Fruit fly (Drosophila melanogaster) whole organism, embryonic: Measurements from ENCODE around the gene IleRS-m.

Experiments
- Adf1 ChIP-seq: fragments of 200-800 bp; sonication (Bioruptor generic); IDR thresholded peaks from 2 replicates; pipeline ENCODE4 v1.3.6; 2022; ENCODE audit warnings: missing biosample characterization, missing genetic modification characterization
- Bteb2 ChIP-seq: fragments of 200-800 bp; sonication (Bioruptor generic); optimal IDR thresholded peaks from 2 replicates; lab custom pipeline; 2016; ENCODE audit warnings: missing biosample characterization, missing genetic modification characterization
- CG1024 ChIP-seq: fragments of 200-800 bp; sonication (Bioruptor generic); IDR thresholded peaks from 2 replicates; pipeline ENCODE4 v1.3.6; 2022; ENCODE audit warnings: missing biosample characterization, missing genetic modification characterization
- CG10321 ChIP-seq: fragments of 200-800 bp; sonication (Bioruptor generic); IDR thresholded peaks from 2 replicates; pipeline ENCODE4 v1.3.6; 2022; ENCODE audit warnings: missing biosample characterization, missing genetic modification characterization
- CG10431 ChIP-seq: fragments of 200-800 bp; sonication (Bioruptor generic); optimal IDR thresholded peaks from 3 replicates; lab custom pipeline; 2018; ENCODE audit warnings: missing biosample characterization, mild to moderate bottlenecking, missing genetic modification characterization
- CG14667 ChIP-seq: fragments of 200-800 bp; sonication (Bioruptor generic); IDR thresholded peaks from 2 replicates; pipeline ENCODE4 v1.3.6; 2022; ENCODE audit warnings: missing biosample characterization, missing genetic modification characterization
- CG15011 ChIP-seq: fragments of 200-800 bp; sonication (Bioruptor generic); optimal IDR thresholded peaks from 3 replicates; lab custom pipeline; 2018; ENCODE audit warnings: missing biosample characterization, mild to moderate bottlenecking, missing genetic modification characterization
- CG15601 ChIP-seq: fragments of 200-800 bp; sonication (Bioruptor generic); optimal IDR thresholded peaks from 3 replicates; lab custom pipeline; 2019; ENCODE audit warnings: missing biosample characterization, mild to moderate bottlenecking, missing genetic modification characterization, moderate library complexity
- CG1832 ChIP-seq: fragments of 200-800 bp; sonication (Bioruptor generic); optimal IDR thresholded peaks from 2 replicates; lab custom pipeline; 2017; ENCODE audit warnings: missing biosample characterization, mild to moderate bottlenecking, missing genetic modification characterization, inconsistent platforms
- CG2120 ChIP-seq: fragments of 200-800 bp; sonication (Bioruptor generic); optimal IDR thresholded peaks from 3 replicates; lab custom pipeline; 2016; ENCODE audit warnings: missing biosample characterization, missing genetic modification characterization
- CG2712 ChIP-seq: fragments of 200-800 bp; optimal IDR thresholded peaks from 3 replicates; lab custom pipeline; 2019; ENCODE audit warnings: missing biosample characterization, mild to moderate bottlenecking, missing genetic modification characterization, moderate library complexity
- CG2889 ChIP-seq: fragments of 200-800 bp; sonication (Bioruptor generic); IDR thresholded peaks from 3 replicates; pipeline ENCODE4 v1.3.6; 2022; ENCODE audit warnings: missing biosample characterization, missing genetic modification characterization
- CG34224 ChIP-seq: fragments of 200-800 bp; sonication (Bioruptor generic); IDR thresholded peaks from 3 replicates; pipeline ENCODE4 v1.3.6; 2022; ENCODE audit warnings: missing biosample characterization, missing genetic modification characterization; ENCODE audit not compliant: partially characterized antibody
- CG43689 ChIP-seq: fragments of 200-800 bp; sonication (Bioruptor generic); IDR thresholded peaks from 2 replicates; pipeline ENCODE4 v1.3.6; 2022; ENCODE audit warnings: missing biosample characterization, missing genetic modification characterization
- CG4707 ChIP-seq: fragments of 200-800 bp; sonication (Bioruptor generic); optimal IDR thresholded peaks from 2 replicates; lab custom pipeline; 2018; ENCODE audit warnings: missing biosample characterization, mild to moderate bottlenecking, missing genetic modification characterization, moderate library complexity
- CG5180 ChIP-seq: fragments of 200-800 bp; sonication (Bioruptor generic); optimal IDR thresholded peaks from 3 replicates; lab custom pipeline; 2017; ENCODE audit warnings: missing biosample characterization, missing genetic modification characterization, mild to moderate bottlenecking, moderate library complexity, missing genetic modification reagents
- CG5953 ChIP-seq: fragments of 200-800 bp; sonication (Bioruptor generic); IDR thresholded peaks from 2 replicates; pipeline ENCODE4 v1.3.6; 2022; ENCODE audit warnings: missing biosample characterization, missing genetic modification characterization
- CG6689 ChIP-seq: fragments of 200-800 bp; sonication (Bioruptor generic); IDR thresholded peaks from 2 replicates; pipeline ENCODE4 v1.3.6; 2022; ENCODE audit warnings: missing biosample characterization, missing genetic modification characterization
- CG6791 ChIP-seq: fragments of 200-800 bp; sonication (Bioruptor generic); IDR thresholded peaks from 3 replicates; pipeline ENCODE4 v1.3.6; 2022; ENCODE audit warnings: missing biosample characterization, missing genetic modification characterization; ENCODE audit not compliant: partially characterized antibody
- CG7963 ChIP-seq: fragments of 200-800 bp; sonication (Bioruptor generic); IDR thresholded peaks from 3 replicates; pipeline ENCODE4 v1.3.6; 2022; ENCODE audit warnings: missing biosample characterization, missing genetic modification characterization; ENCODE audit not compliant: partially characterized antibody
- CG9932 ChIP-seq: fragments of 200-800 bp; sonication (Bioruptor generic); IDR thresholded peaks from 2 replicates; pipeline ENCODE4 v1.3.6; 2022; ENCODE audit warnings: missing biosample characterization, missing genetic modification characterization
- CTCF ChIP-seq: fragments of 200-800 bp; sonication (Bioruptor generic); optimal IDR thresholded peaks from 2 replicates; lab custom pipeline; 2017; ENCODE audit warnings: missing biosample characterization, mild to moderate bottlenecking, missing genetic modification characterization, moderate library complexity
- Camta ChIP-seq: fragments of 200-800 bp; sonication (Bioruptor generic); optimal IDR thresholded peaks from 2 replicates; lab custom pipeline; 2016; ENCODE audit warnings: missing biosample characterization, missing genetic modification characterization
- Doc2 ChIP-seq: fragments of 200-800 bp; sonication (Bioruptor generic); IDR thresholded peaks from 2 replicates; pipeline ENCODE4 v1.3.6; 2022; ENCODE audit warnings: missing biosample characterization, missing genetic modification characterization
- Drgx ChIP-seq: fragments of 200-800 bp; sonication (Bioruptor generic); IDR thresholded peaks from 2 replicates; pipeline ENCODE4 v1.3.6; 2022; ENCODE audit warnings: missing biosample characterization, missing genetic modification characterization
- Ets65A ChIP-seq: fragments of 200-800 bp; sonication (Bioruptor generic); peaks from one replicate; lab custom pipeline; 2016; ENCODE audit warnings: missing biosample characterization, missing genetic modification characterization
- Ets97D ChIP-seq: fragments of 200-800 bp; sonication (Bioruptor generic); optimal IDR thresholded peaks from 3 replicates; lab custom pipeline; 2016; ENCODE audit warnings: missing biosample characterization, missing genetic modification characterization
- Hey ChIP-seq: fragments of 200-800 bp; sonication (Bioruptor generic); optimal IDR thresholded peaks from 3 replicates; lab custom pipeline; 2018; ENCODE audit warnings: missing biosample characterization, mild to moderate bottlenecking, missing genetic modification characterization
- Hr51 ChIP-seq, 2 experiments: fragments of 200-800 bp; sonication (Bioruptor generic); optimal IDR thresholded peaks; 2 replicates in 1 of 2; 3 replicates in 1 of 2; lab custom pipeline; 2016 to 2018; ENCODE audit warnings: missing biosample characterization in 2 of 2, missing genetic modification characterization in 2 of 2, mild to moderate bottlenecking in 1 of 2, moderate library complexity in 1 of 2
- Med ChIP-seq: fragments of 200-800 bp; sonication (Bioruptor generic); peaks from one replicate; lab custom pipeline; 2016; ENCODE audit warnings: missing biosample characterization, missing genetic modification characterization, mild to moderate bottlenecking, inconsistent platforms, moderate library complexity
- Pdp1 ChIP-seq, 2 experiments: fragments of 200-800 bp; sonication (Bioruptor generic); optimal IDR thresholded peaks; 3 replicates each; lab custom pipeline; 2016; ENCODE audit warnings: missing biosample characterization in 2 of 2, missing genetic modification characterization in 2 of 2, mild to moderate bottlenecking in 1 of 2, moderate library complexity in 1 of 2
- Side ChIP-seq: fragments of 200-800 bp; sonication (Bioruptor generic); optimal IDR thresholded peaks from 2 replicates; lab custom pipeline; 2016; ENCODE audit warnings: missing biosample characterization, missing genetic modification characterization
- Sox100B ChIP-seq: fragments of 200-800 bp; sonication (Bioruptor generic); optimal IDR thresholded peaks from 3 replicates; lab custom pipeline; 2018; ENCODE audit warnings: missing biosample characterization, mild to moderate bottlenecking, missing genetic modification characterization
- chn ChIP-seq: fragments of 200-800 bp; sonication (Bioruptor generic); optimal IDR thresholded peaks from 2 replicates; lab custom pipeline; 2016; ENCODE audit warnings: missing biosample characterization, missing genetic modification characterization
- corto ChIP-seq: fragments of 200-800 bp; sonication (Bioruptor generic); optimal IDR thresholded peaks from 2 replicates; lab custom pipeline; 2016; ENCODE audit warnings: missing biosample characterization, mild to moderate bottlenecking, missing genetic modification characterization, moderate library complexity
- disco-r ChIP-seq: fragments of 200-800 bp; sonication (Bioruptor generic); optimal IDR thresholded peaks from 2 replicates; lab custom pipeline; 2016; ENCODE audit warnings: missing biosample characterization, missing genetic modification characterization
- en ChIP-seq: fragments of 200-800 bp; sonication (Bioruptor generic); optimal IDR thresholded peaks from 2 replicates; lab custom pipeline; 2016; ENCODE audit warnings: missing biosample characterization, missing genetic modification characterization
- ftz-f1 ChIP-seq: fragments of 200-800 bp; sonication (Bioruptor generic); optimal IDR thresholded peaks from 2 replicates; lab custom pipeline; 2016; ENCODE audit warnings: missing biosample characterization, missing genetic modification characterization
- gsb-n ChIP-seq: fragments of 200-800 bp; sonication (Bioruptor generic); optimal IDR thresholded peaks from 3 replicates; lab custom pipeline; 2018; ENCODE audit warnings: missing biosample characterization, mild to moderate bottlenecking, missing genetic modification characterization
- insv ChIP-seq, 2 experiments: fragments of 200-800 bp; sonication (Bioruptor generic); optimal IDR thresholded peaks; 3 replicates each; lab custom pipeline; 2016 to 2018; ENCODE audit warnings: missing biosample characterization in 2 of 2, missing genetic modification characterization in 2 of 2
- jing ChIP-seq: fragments of 200-800 bp; sonication (Bioruptor generic); optimal IDR thresholded peaks from 2 replicates; lab custom pipeline; 2018; ENCODE audit warnings: missing biosample characterization, mild to moderate bottlenecking, missing genetic modification characterization
- lola ChIP-seq, 3 experiments: fragments of >200 bp in 2 of 3; fragments of 200-800 bp in 1 of 3; sonication (Bioruptor generic) in 1 of 3; optimal IDR thresholded peaks; 2 replicates each; lab custom pipeline; 2017 to 2019; ENCODE audit warnings: missing biosample characterization in 3 of 3, missing genetic modification characterization in 3 of 3, mild to moderate bottlenecking in 1 of 3, moderate library complexity in 1 of 3
- p53 ChIP-seq: fragments of 200-800 bp; sonication (Bioruptor generic); optimal IDR thresholded peaks from 2 replicates; lab custom pipeline; 2016; ENCODE audit warnings: missing biosample characterization, missing genetic modification characterization
- salm ChIP-seq: fragments of 200-800 bp; sonication (Bioruptor generic); optimal IDR thresholded peaks from 2 replicates; lab custom pipeline; 2018; ENCODE audit warnings: missing biosample characterization, mild to moderate bottlenecking, missing genetic modification characterization
- sc ChIP-seq, 3 experiments: fragments of >200 bp in 2 of 3; fragments of 200-800 bp in 1 of 3; sonication (Bioruptor generic) in 1 of 3; optimal IDR thresholded peaks; 2 replicates in 2 of 3; 3 replicates in 1 of 3; lab custom pipeline; 2017; ENCODE audit warnings: mild to moderate bottlenecking in 1 of 3, missing biosample characterization in 1 of 3, missing genetic modification characterization in 1 of 3, missing genetic modification reagents in 1 of 3
- stc ChIP-seq: fragments of 200-800 bp; sonication (Bioruptor generic); IDR thresholded peaks from 2 replicates; pipeline ENCODE4 v1.3.6; 2022; ENCODE audit warnings: missing biosample characterization, missing genetic modification characterization
- tx ChIP-seq: fragments of 200-800 bp; sonication (Bioruptor generic); optimal IDR thresholded peaks from 2 replicates; lab custom pipeline; 2016; ENCODE audit warnings: missing biosample characterization, missing genetic modification characterization
- wek ChIP-seq: fragments of 200-800 bp; sonication (Bioruptor generic); optimal IDR thresholded peaks from 3 replicates; lab custom pipeline; 2018; ENCODE audit warnings: missing biosample characterization, mild to moderate bottlenecking, missing genetic modification characterization, moderate library complexity
- zf30C ChIP-seq: fragments of 200-800 bp; sonication (Bioruptor generic); optimal IDR thresholded peaks from 3 replicates; lab custom pipeline; 2018; ENCODE audit warnings: missing biosample characterization, mild to moderate bottlenecking, missing genetic modification characterization
- zfh2 ChIP-seq: fragments of 200-800 bp; sonication (Bioruptor generic); optimal IDR thresholded peaks from 2 replicates; lab custom pipeline; 2016; ENCODE audit warnings: missing biosample characterization, missing genetic modification characterization

IleRS-m gene

dm6 chr3L:16128481-16128972 lies 28.4 kb downstream of the IleRS-m start, which contains the start of gene Pgm1 (continued):
- TF ChIP-seq corto (peak; percentile 67), CG2889 (peak; percentile 69; the same call in 2 of the 3 replicates), Pdp1 (GFP tag; optimal IDR thresholded peaks at IDR 0.05; lab: Kevin White, UChicago) (peak; percentile 85 to 87), Ets65A (GFP tag; lab: Kevin White, UChicago) (peak; percentile 98), CG15601 (tag; lab: Kevin White, UChicago) (peak; percentile 51), CG10321 (GFP tag; lab: Robert Waterston, UW) (no peak), Drgx (GFP tag; lab: Robert Waterston, UW) (peak; percentile 82), jing (GFP tag; lab: Kevin White, UChicago) (no peak), tx (GFP tag; lab: Kevin White, UChicago) (peak; percentile 88), chn (peak; percentile 89), stc (GFP tag; lab: Robert Waterston, UW) (peak; percentile 72), CG1832 (GFP tag; lab: Kevin White, UChicago) (no peak), CG2120 (GFP tag; lab: Kevin White, UChicago) (peak; percentile 93), CG1024 (GFP tag; lab: Robert Waterston, UW) (peak; percentile 46; the same call in 1 of the 2 replicates), CG5953 (GFP tag; lab: Robert Waterston, UW) (peak; percentile 60; the same call in 1 of the 2 replicates), Bteb2 (peak; percentile 90), salm (tag; lab: Kevin White, UChicago) (peak; percentile 63), CG4707 (GFP tag; lab: Kevin White, UChicago) (peak; percentile 55), CTCF (GFP tag; lab: Kevin White, UChicago) (no peak), CG15011 (GFP tag; lab: Kevin White, UChicago) (no peak), p53 (GFP tag; lab: Kevin White, UChicago) (peak; percentile 89), Camta (GFP tag; lab: Kevin White, UChicago) (peak; percentile 85), Sox100B (GFP tag; lab: Kevin White, UChicago) (peak; percentile 51), en (GFP tag; lab: Kevin White, UChicago) (peak; percentile 76), CG9932 (GFP tag; lab: Robert Waterston, UW) (no peak; the same call in 1 of the 2 replicates), CG7963 (no peak), Doc2 (GFP tag; lab: Robert Waterston, UW) (no peak), disco-r (GFP tag; lab: Kevin White, UChicago) (peak; percentile 90), CG34224 (GFP tag; lab: Robert Waterston, UW) (0 out of 3 replicates have a peak, but pooled peaks have one; percentile 31), Ets97D (peak; percentile 58), ftz-f1 (GFP tag; lab: Kevin White, UChicago) (peak; percentile 94), zf30C (GFP tag; lab: Kevin White, UChicago) (no peak), CG6689 (peak; percentile 59), zfh2 (GFP tag; lab: Kevin White, UChicago) (peak; percentile 90), Adf1 (GFP tag; lab: Robert Waterston, UW) (peak; percentile 39; the same call in 1 of the 2 replicates), lola (GFP tag; optimal IDR thresholded peaks at IDR 0.05; lab: Kevin White, UChicago) (peak in 1 of 3 experiments; percentile 46), CG5180 (peak; percentile 50), Hr51 (GFP tag; optimal IDR thresholded peaks at IDR 0.05; lab: Kevin White, UChicago) (peak in 1 of 2 experiments; percentile 84), Med (GFP tag; lab: Kevin White, UChicago) (peak; percentile 98), gsb-n (tag; lab: Kevin White, UChicago) (no peak), CG43689 (GFP tag; lab: Robert Waterston, UW) (no peak), CG10431 (GFP tag; lab: Kevin White, UChicago) (no peak), CG2712 (tag; lab: Kevin White, UChicago) (peak; percentile 77), Side (GFP tag; lab: Kevin White, UChicago) (peak; percentile 94), CG14667 (GFP tag; lab: Robert Waterston, UW) (peak; percentile 69; the same call in 1 of the 2 replicates), Hey (tag; lab: Kevin White, UChicago) (peak; percentile 79), insv (GFP tag; optimal IDR thresholded peaks at IDR 0.05; lab: Kevin White, UChicago) (peak in 1 of 2 experiments; percentile 35), CG6791 (GFP tag; lab: Robert Waterston, UW) (no peak), wek (GFP tag; lab: Kevin White, UChicago) (peak; percentile 73), sc (optimal IDR thresholded peaks at IDR 0.05; lab: Kevin White, UChicago) (no peak), sc (GFP tag; optimal IDR thresholded peaks at IDR 0.05; lab: Kevin White, UChicago) (peak; percentile 50)
